Worm (Caenorhabditis elegans): ENCODE results near the gene sdz-9.

DNA sequence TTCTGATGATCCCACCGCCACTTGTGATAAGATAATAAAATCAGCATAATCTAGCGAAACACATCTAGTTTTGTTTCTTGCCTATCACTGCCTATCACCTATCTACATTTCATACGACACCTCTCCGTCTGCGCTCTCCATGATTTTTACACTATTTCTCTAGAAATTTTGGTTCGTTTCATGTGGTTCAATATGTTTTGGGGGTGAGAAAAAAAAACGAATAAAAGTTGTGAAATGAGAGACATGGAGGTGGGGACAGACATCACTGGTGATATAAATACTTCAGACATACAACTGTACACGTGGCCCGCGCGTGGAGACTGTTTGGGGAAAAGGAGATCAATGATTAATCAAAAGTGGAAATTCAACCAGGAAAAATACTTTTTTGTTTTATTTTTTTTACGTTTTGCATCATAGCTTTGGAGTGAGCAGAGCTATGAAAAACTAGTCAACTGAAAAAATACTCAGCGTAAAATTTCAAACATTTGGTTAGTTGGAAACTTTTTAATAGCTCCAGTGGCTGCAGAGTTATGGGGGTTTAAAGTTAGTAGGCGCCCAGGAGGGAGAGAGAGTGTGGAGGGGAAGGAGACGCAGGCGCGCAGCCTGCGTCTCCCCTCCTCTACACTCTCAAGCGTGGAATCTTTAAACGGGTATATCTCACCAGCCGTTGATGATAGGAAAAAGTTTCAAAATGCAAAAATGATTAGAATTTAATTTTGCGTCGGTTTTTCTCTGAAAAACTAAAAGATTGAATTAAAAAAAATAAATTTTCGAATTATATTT is 29.6 kb upstream of the sdz-9 start:
- TF ChIP-seq hlh-30 (tag; optimal IDR thresholded peaks at IDR 0.05; ENCODE audit: insufficient read depth) (no peak), fkh-10 (GFP tag; optimal IDR thresholded peaks at IDR 0.05) (no peak), nhr-11 (tag; optimal IDR thresholded peaks at IDR 0.05) (no peak), elt-4 (tag; optimal IDR thresholded peaks at IDR 0.05) (no peak), ceh-9 (tag; optimal IDR thresholded peaks at IDR 0.05) (no peak), odd-2 (tag; optimal IDR thresholded peaks at IDR 0.05) (no peak), pha-4 (tag; optimal IDR thresholded peaks at IDR 0.05) (no peak), C38D4.7 (GFP tag; optimal IDR thresholded peaks at IDR 0.05) (no peak), ceh-6 (GFP tag; optimal IDR thresholded peaks at IDR 0.05) (no peak), eyg-1 (tag; optimal IDR thresholded peaks at IDR 0.05) (no peak), rnt-1 (tag; optimal IDR thresholded peaks at IDR 0.05) (no peak)
